Fruit fly (Drosophila melanogaster) whole organism, pupa: ENCODE data around the gene Ubx.

Experiments
- CG10348 ChIP-seq: fragments of 200-800 bp; sonication (Bioruptor generic); IDR thresholded peaks from 2 replicates; pipeline ENCODE4 v1.3.6; 2022; ENCODE audit warnings: missing biosample characterization, missing genetic modification characterization
- CG12605 ChIP-seq: fragments of 200-800 bp; sonication (Bioruptor generic); IDR thresholded peaks from 2 replicates; pipeline ENCODE4 v1.3.6; 2022; ENCODE audit warnings: missing biosample characterization, missing genetic modification characterization
- CG13204 ChIP-seq: fragments of 200-800 bp; sonication (Bioruptor generic); optimal IDR thresholded peaks from 2 replicates; lab custom pipeline; 2018; ENCODE audit warnings: missing biosample characterization, mild to moderate bottlenecking, missing genetic modification characterization, moderate library complexity
- CG14655 ChIP-seq: fragments of 200-800 bp; sonication (Bioruptor generic); optimal IDR thresholded peaks from 3 replicates; lab custom pipeline; 2017; ENCODE audit warnings: mild to moderate bottlenecking, missing biosample characterization, missing genetic modification reagents, missing genetic modification characterization
- CG15710 ChIP-seq: fragments of 200-800 bp; sonication (Bioruptor generic); optimal IDR thresholded peaks from 2 replicates; lab custom pipeline; 2018; ENCODE audit warnings: missing biosample characterization, mild to moderate bottlenecking, missing genetic modification characterization, moderate library complexity
- CG32121 ChIP-seq: fragments of 200-800 bp; sonication (Bioruptor generic); IDR thresholded peaks from 2 replicates; pipeline ENCODE4 v1.3.6; 2022; ENCODE audit warnings: missing biosample characterization, missing genetic modification characterization
- CG8159 ChIP-seq: fragments of 200-800 bp; sonication (Bioruptor generic); optimal IDR thresholded peaks from 3 replicates; lab custom pipeline; 2018; ENCODE audit warnings: missing biosample characterization, mild to moderate bottlenecking, missing genetic modification characterization, moderate library complexity
- EcR ChIP-seq: fragments of 200-800 bp; sonication (Bioruptor generic); optimal IDR thresholded peaks from 3 replicates; lab custom pipeline; 2019; ENCODE audit warnings: missing biosample characterization, missing genetic modification characterization, mild to moderate bottlenecking, moderate library complexity, missing genetic modification reagents
- Pif1A ChIP-seq: fragments of 200-800 bp; sonication (Bioruptor generic); optimal IDR thresholded peaks from 3 replicates; lab custom pipeline; 2016; ENCODE audit warnings: missing biosample characterization, missing genetic modification characterization
- Pif1B ChIP-seq: fragments of 200-800 bp; sonication (Bioruptor generic); optimal IDR thresholded peaks from 3 replicates; lab custom pipeline; 2016; ENCODE audit warnings: missing biosample characterization, missing genetic modification characterization
- Snoo ChIP-seq: fragments of 200-800 bp; sonication (Bioruptor generic); optimal IDR thresholded peaks from 3 replicates; lab custom pipeline; 2017; ENCODE audit warnings: missing biosample characterization, mild to moderate bottlenecking, missing genetic modification characterization, inconsistent platforms
- fd96Ca ChIP-seq: fragments of 200-800 bp; sonication (Bioruptor generic); IDR thresholded peaks from 3 replicates; pipeline ENCODE4 v1.3.6; 2022; ENCODE audit warnings: missing biosample characterization, missing genetic modification characterization
- rn ChIP-seq: fragments of 200-800 bp; sonication (Bioruptor generic); IDR thresholded peaks from 2 replicates; pipeline ENCODE4 v1.3.6; 2022; ENCODE audit warnings: missing biosample characterization, missing genetic modification characterization

dm6 chr3R:16763435-16763834 is 29.2 kb upstream of the Ubx start:
- TF ChIP-seq CG15710 (tag; lab: Kevin White, UChicago): no peak
- TF ChIP-seq CG8159 (tag; lab: Kevin White, UChicago): no peak
- peak; percentile 15; the same call in 1 of the 3 replicates for TF ChIP-seq fd96Ca (GFP tag; lab: Robert Waterston, UW)
- no peak for TF ChIP-seq CG10348 (GFP tag; lab: Robert Waterston, UW)
- TF ChIP-seq CG32121 (GFP tag; lab: Robert Waterston, UW): peak; percentile 37; the same call in 1 of the 2 replicates
- peak; percentile 38 for TF ChIP-seq CG14655 (GFP tag; lab: Kevin White, UChicago)
- TF ChIP-seq CG12605: peak; percentile 15; the same call in 1 of the 2 replicates
- no peak for TF ChIP-seq Pif1A (GFP tag; lab: Kevin White, UChicago)
- no peak for TF ChIP-seq CG13204 (GFP tag; lab: Kevin White, UChicago)
- TF ChIP-seq EcR (GFP tag; lab: Kevin White, UChicago): no peak
- no peak for TF ChIP-seq Pif1B (GFP tag; lab: Kevin White, UChicago)
- no peak for TF ChIP-seq rn (GFP tag; lab: Robert Waterston, UW)
- no peak for TF ChIP-seq Snoo
